Worm (Caenorhabditis elegans) whole organism, L1 larva: ENCODE data around the gene fbxa-39.

Experiments
- C34B4.2 ChIP-seq: sonication (generic microtip); optimal IDR thresholded peaks from 2 replicates; lab custom pipeline; 2017; ENCODE audit warnings: mild to moderate bottlenecking, missing genetic modification characterization, missing compliant biosample characterization
- F16B12.6 ChIP-seq: fragments of 150-350 bp; optimal IDR thresholded peaks from 2 replicates; lab custom pipeline; 2014; ENCODE audit warnings: missing biosample characterization, missing genetic modification characterization
- alr-1 ChIP-seq: fragments of 200-800 bp; sonication (Bioruptor generic); optimal IDR thresholded peaks from 2 replicates; lab custom pipeline; 2018; ENCODE audit warnings: borderline replicate concordance, mild to moderate bottlenecking, missing genetic modification characterization, missing compliant biosample characterization
- ama-1 ChIP-seq: fragments of 150-350 bp; optimal IDR thresholded peaks from 2 replicates; lab custom pipeline; 2014
- ceh-8 ChIP-seq: fragments of 200-800 bp; sonication (Bioruptor generic); optimal IDR thresholded peaks from 2 replicates; lab custom pipeline; 2018; ENCODE audit warnings: mild to moderate bottlenecking, missing genetic modification characterization, moderate library complexity, missing compliant biosample characterization
- ceh-82 ChIP-seq, 3 experiments: fragments of 150-350 bp in 1 of 3; sonication (generic microtip) in 2 of 3; optimal IDR thresholded peaks; 2 replicates each; lab custom pipeline; 2014 to 2017; ENCODE audit warnings: missing biosample characterization in 3 of 3, missing genetic modification characterization in 3 of 3
- ceh-88 ChIP-seq: fragments of 200-800 bp; sonication (Bioruptor generic); IDR thresholded peaks from 2 replicates; pipeline ENCODE4 v1.3.6; 2022; ENCODE audit warnings: missing genetic modification characterization, missing compliant biosample characterization
- ceh-90 ChIP-seq: sonication (generic microtip); optimal IDR thresholded peaks from 2 replicates; lab custom pipeline; 2016; ENCODE audit warnings: missing genetic modification characterization, missing compliant biosample characterization
- dpl-1 ChIP-seq, 3 experiments: fragments of 150-350 bp in 2 of 3; sonication (generic microtip) in 1 of 3; optimal IDR thresholded peaks; 2 replicates each; lab custom pipeline; 2014 to 2017; ENCODE audit warnings: missing biosample characterization in 3 of 3, missing genetic modification characterization in 3 of 3, missing genetic modification reagents in 3 of 3
- dsc-1 ChIP-seq: sonication (generic microtip); optimal IDR thresholded peaks from 2 replicates; lab custom pipeline; 2016; ENCODE audit warnings: mild to moderate bottlenecking, missing genetic modification characterization, missing compliant biosample characterization
- efl-1 ChIP-seq, 4 experiments: fragments of 150-350 bp; optimal IDR thresholded peaks in 3 of 4; peaks in 1 of 4; 1 replicate in 1 of 4; 2 replicates in 3 of 4; lab custom pipeline; 2014; ENCODE audit warnings: missing biosample characterization in 2 of 4, missing genetic modification characterization in 2 of 4, missing genetic modification reagents in 2 of 4
- egl-27 ChIP-seq, 2 experiments: fragments of 150-350 bp in 1 of 2; sonication (generic microtip); optimal IDR thresholded peaks; 3 replicates each; lab custom pipeline; 2017 to 2018; ENCODE audit warnings: missing biosample characterization in 2 of 2, missing genetic modification characterization in 2 of 2, missing genetic modification reagents in 2 of 2
- elt-2 ChIP-seq: sonication (generic microtip); optimal IDR thresholded peaks from 2 replicates; lab custom pipeline; 2016; ENCODE audit warnings: missing genetic modification characterization, mild to moderate bottlenecking, inconsistent platforms, missing compliant biosample characterization, missing genetic modification reagents
- ets-5 ChIP-seq: fragments of 200-800 bp; sonication (Bioruptor generic); IDR thresholded peaks from 2 replicates; pipeline ENCODE4 v1.3.6; 2022; ENCODE audit warnings: missing genetic modification characterization, missing compliant biosample characterization
- grh-1 ChIP-seq: fragments of 200-800 bp; sonication (Bioruptor generic); IDR thresholded peaks from 2 replicates; pipeline ENCODE4 v1.3.6; 2022; ENCODE audit warnings: missing genetic modification reagents, missing genetic modification characterization, missing compliant biosample characterization
- hlh-4 ChIP-seq: sonication (generic microtip); optimal IDR thresholded peaks from 2 replicates; lab custom pipeline; 2016; ENCODE audit warnings: mild to moderate bottlenecking, missing genetic modification characterization, missing compliant biosample characterization
- lin-13 ChIP-seq: fragments of 150-350 bp; optimal IDR thresholded peaks from 2 replicates; lab custom pipeline; 2014; ENCODE audit warnings: missing biosample characterization, missing genetic modification reagents, missing genetic modification characterization
- lin-14 ChIP-seq: fragments of 200-800 bp; sonication (Bioruptor generic); optimal IDR thresholded peaks from 2 replicates; lab custom pipeline; 2018; ENCODE audit warnings: mild to moderate bottlenecking, missing genetic modification characterization, moderate library complexity, missing compliant biosample characterization
- lin-35 ChIP-seq, 2 experiments: fragments of 150-350 bp; optimal IDR thresholded peaks; 2 replicates each; lab custom pipeline; 2014; ENCODE audit warnings: missing biosample characterization in 2 of 2, missing genetic modification characterization in 2 of 2, missing genetic modification reagents in 2 of 2
- lir-3 ChIP-seq: sonication (generic microtip); optimal IDR thresholded peaks from 2 replicates; lab custom pipeline; 2016; ENCODE audit warnings: mild to moderate bottlenecking, missing genetic modification characterization, moderate library complexity, missing compliant biosample characterization; ENCODE audit not compliant: poor library complexity
- mab-9 ChIP-seq: fragments of 200-800 bp; sonication (Bioruptor generic); IDR thresholded peaks from 2 replicates; pipeline ENCODE4 v1.3.6; 2022; ENCODE audit warnings: missing genetic modification reagents, missing genetic modification characterization, missing compliant biosample characterization
- nhr-12 ChIP-seq: sonication (generic microtip); optimal IDR thresholded peaks from 2 replicates; lab custom pipeline; 2017; ENCODE audit warnings: missing biosample characterization, missing genetic modification characterization
- nhr-20 ChIP-seq: sonication (generic microtip); optimal IDR thresholded peaks from 2 replicates; lab custom pipeline; 2016; ENCODE audit warnings: mild to moderate bottlenecking, missing genetic modification characterization, missing compliant biosample characterization
- nhr-237 ChIP-seq: fragments of 150-350 bp; optimal IDR thresholded peaks from 2 replicates; lab custom pipeline; 2014; ENCODE audit warnings: missing biosample characterization, missing genetic modification characterization
- nhr-71 ChIP-seq: sonication (generic microtip); optimal IDR thresholded peaks from 2 replicates; lab custom pipeline; 2016; ENCODE audit warnings: mild to moderate bottlenecking, missing genetic modification characterization, moderate library complexity, missing compliant biosample characterization
- nhr-84 ChIP-seq: sonication (generic microtip); optimal IDR thresholded peaks from 2 replicates; lab custom pipeline; 2017; ENCODE audit warnings: missing biosample characterization, missing genetic modification characterization
- pax-3 ChIP-seq: fragments of 200-800 bp; sonication (Bioruptor generic); optimal IDR thresholded peaks from 2 replicates; lab custom pipeline; 2018; ENCODE audit warnings: mild to moderate bottlenecking, missing genetic modification characterization, moderate library complexity, missing compliant biosample characterization
- pqm-1 ChIP-seq: sonication (generic microtip); optimal IDR thresholded peaks from 3 replicates; lab custom pipeline; 2017; ENCODE audit warnings: missing biosample characterization, missing genetic modification characterization
- rnt-1 ChIP-seq: sonication (generic microtip); optimal IDR thresholded peaks from 2 replicates; lab custom pipeline; 2016; ENCODE audit warnings: mild to moderate bottlenecking, missing genetic modification characterization, moderate library complexity, missing compliant biosample characterization
- sox-4 ChIP-seq: sonication (generic microtip); optimal IDR thresholded peaks from 2 replicates; lab custom pipeline; 2016; ENCODE audit warnings: missing genetic modification characterization, missing compliant biosample characterization
- sptf-1 ChIP-seq: fragments of 150-350 bp; optimal IDR thresholded peaks from 2 replicates; lab custom pipeline; 2014; ENCODE audit warnings: missing biosample characterization, missing genetic modification characterization
- sup-37 ChIP-seq: fragments of 200-800 bp; sonication (Bioruptor generic); optimal IDR thresholded peaks from 2 replicates; lab custom pipeline; 2018; ENCODE audit warnings: mild to moderate bottlenecking, missing genetic modification characterization, missing compliant biosample characterization
- swsn-7 ChIP-seq: sonication (generic microtip); optimal IDR thresholded peaks from 2 replicates; lab custom pipeline; 2016; ENCODE audit warnings: missing genetic modification characterization, missing compliant biosample characterization
- tlp-1 ChIP-seq: fragments of 150-350 bp; optimal IDR thresholded peaks from 2 replicates; lab custom pipeline; 2014; ENCODE audit warnings: missing biosample characterization, missing genetic modification characterization
- unc-98 ChIP-seq: fragments of 200-800 bp; sonication (Bioruptor generic); IDR thresholded peaks from 2 replicates; pipeline ENCODE4 v1.3.6; 2022; ENCODE audit warnings: missing genetic modification characterization, missing compliant biosample characterization
- vab-15 ChIP-seq: sonication (generic microtip); optimal IDR thresholded peaks from 2 replicates; lab custom pipeline; 2017; ENCODE audit warnings: missing genotype, mild to moderate bottlenecking, missing genetic modification characterization, missing compliant biosample characterization
- zip-4 ChIP-seq: fragments of 200-800 bp; sonication (Bioruptor generic); optimal IDR thresholded peaks from 2 replicates; lab custom pipeline; 2018; ENCODE audit warnings: mild to moderate bottlenecking, missing genetic modification characterization, moderate library complexity, missing compliant biosample characterization
- ztf-11 ChIP-seq, 2 experiments: sonication (generic microtip); optimal IDR thresholded peaks; 2 replicates each; lab custom pipeline; 2016 to 2017; ENCODE audit warnings: missing genetic modification characterization in 2 of 2, missing biosample characterization in 1 of 2, missing compliant biosample characterization in 1 of 2
- ztf-4 ChIP-seq: fragments of 150-350 bp; optimal IDR thresholded peaks from 2 replicates; lab custom pipeline; 2014; ENCODE audit warnings: missing biosample characterization, missing genetic modification characterization

fbxa-39 gene

ce11 chrIII:2304867-2305266, 32.0 kb downstream of the fbxa-39 start, which contains the start of gene Y54F10BM.9 (continued):
- TF ChIP-seq grh-1 (GFP tag; lab: Robert Waterston, UW) (no peak), tlp-1 (no peak), alr-1 (tag; lab: Kevin White, UChicago) (no peak), nhr-20 (tag; lab: Kevin White, UChicago) (peak; percentile 12), vab-15 (tag; lab: Kevin White, UChicago) (no peak), sup-37 (GFP tag; lab: Kevin White, UChicago) (no peak), ceh-82 (tag; optimal IDR thresholded peaks at IDR 0.05; lab: Kevin White, UChicago) (peak in 2 of 3 experiments; percentile 29 to 46), nhr-12 (no peak), ceh-88 (GFP tag; lab: Robert Waterston, UW) (no peak), hlh-4 (tag; lab: Kevin White, UChicago) (no peak), lin-13 (GFP tag; lab: Kevin White, UChicago) (no peak), unc-98 (GFP tag; lab: Robert Waterston, UW) (no peak), ceh-8 (GFP tag; lab: Kevin White, UChicago) (no peak), lir-3 (tag; lab: Kevin White, UChicago) (no peak), ets-5 (no peak), lin-14 (GFP tag; lab: Kevin White, UChicago) (no peak), pqm-1 (tag; lab: Kevin White, UChicago) (no peak), sptf-1 (no peak), ama-1 (no peak), ztf-11 (tag; optimal IDR thresholded peaks at IDR 0.05; lab: Kevin White, UChicago) (no peak)

DNA sequence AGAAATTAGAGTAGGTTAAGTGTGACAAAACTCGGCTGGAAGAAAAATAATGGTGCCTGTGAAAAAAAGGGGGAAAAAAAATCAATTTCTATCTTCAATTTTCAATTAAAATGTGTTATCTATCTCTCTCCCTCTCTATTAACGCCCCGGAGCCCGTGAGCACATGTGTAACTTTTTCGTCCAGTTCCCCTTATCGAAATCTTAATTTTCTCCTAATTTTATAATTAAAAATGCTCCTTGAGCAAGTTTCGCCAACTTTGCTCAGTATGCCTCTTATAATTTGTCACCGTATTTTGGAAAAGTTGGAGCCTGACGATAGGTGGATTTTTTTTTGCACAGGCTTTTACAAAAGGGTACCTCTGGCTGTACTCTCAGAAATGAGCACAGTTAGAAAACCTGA, 35.2 kb downstream of the fbxa-39 start, which contains the start of the genes fbxa-1 and Y54F10BM.20:
Gene fbxa-1, minus strand, starts transcription at position 101 of the 400 bp plus-strand sequence.
Gene Y54F10BM.20, plus strand, starts transcription at position 231 of the 400 bp plus-strand sequence.
- TF ChIP-seq efl-1 (optimal IDR thresholded peaks at IDR 0.05; lab: Kevin White, UChicago) (no peak), efl-1 (GFP tag; optimal IDR thresholded peaks at IDR 0.05 in 1 of 2; lab: Kevin White, UChicago) (no peak), lin-13 (GFP tag; lab: Kevin White, UChicago) (no peak), mab-9 (no peak), sox-4 (tag; lab: Kevin White, UChicago) (no peak), rnt-1 (tag; lab: Kevin White, UChicago) (no peak), ztf-4 (tag; lab: Kevin White, UChicago) (no peak), grh-1 (GFP tag; lab: Robert Waterston, UW) (no peak), lin-35 (GFP tag; optimal IDR thresholded peaks at IDR 0.05; lab: Kevin White, UChicago) (no peak)
- TF ChIP-seq, all 84 proteins: peak for 0

- TF ChIP-seq nhr-237 (tag; lab: Kevin White, UChicago) (no peak), nhr-71 (tag; lab: Kevin White, UChicago) (no peak), hlh-4 (tag; lab: Kevin White, UChicago) (no peak), nhr-84 (tag; lab: Kevin White, UChicago) (no peak), dsc-1 (tag; lab: Kevin White, UChicago) (no peak), lin-14 (GFP tag; lab: Kevin White, UChicago) (no peak), C34B4.2 (tag; lab: Kevin White, UChicago) (no peak), rnt-1 (tag; lab: Kevin White, UChicago) (no peak), pax-3 (tag; lab: Kevin White, UChicago) (no peak), zip-4 (GFP tag; lab: Kevin White, UChicago) (no peak), dpl-1 (GFP tag; optimal IDR thresholded peaks at IDR 0.05; lab: Kevin White, UChicago) (no peak), elt-2 (tag; lab: Kevin White, UChicago) (no peak), F16B12.6 (tag; lab: Kevin White, UChicago) (no peak), grh-1 (GFP tag; lab: Robert Waterston, UW) (no peak), ceh-90 (tag; lab: Kevin White, UChicago) (no peak), swsn-7 (tag; lab: Kevin White, UChicago) (no peak), egl-27 (tag; optimal IDR thresholded peaks at IDR 0.05; lab: Kevin White, UChicago) (no peak)
- TF ChIP-seq, all 84 proteins: peak for 0
Measured at ce11 chrIII:2310996-2311395, 38.2 kb downstream of the fbxa-39 start.
